Worm (Caenorhabditis elegans): Measurements from ENCODE around the gene srg-48.

srg-48 gene

ce11 chrIV:7072110-7072509 is at the start of gene srg-48:
srg-48 (plus strand) TSS chrIV:7072410.
- TF ChIP-seq ets-4 (tag; optimal IDR thresholded peaks at IDR 0.05) = no peak
- no peak for TF ChIP-seq T23F11.4 (GFP tag; optimal IDR thresholded peaks at IDR 0.05)
- TF ChIP-seq tbx-2 (tag; optimal IDR thresholded peaks at IDR 0.05) = no peak
- no peak for TF ChIP-seq sdc-2 (tag; optimal IDR thresholded peaks at IDR 0.05)
- no peak for TF ChIP-seq ceh-24 (tag; optimal IDR thresholded peaks at IDR 0.05)
- no peak for TF ChIP-seq unc-55 (GFP tag; optimal IDR thresholded peaks at IDR 0.05)
- no peak for TF ChIP-seq rnt-1 (tag; optimal IDR thresholded peaks at IDR 0.05)
- no peak for TF ChIP-seq pax-1 (tag; optimal IDR thresholded peaks at IDR 0.05)
- no peak for TF ChIP-seq lim-6 (tag; optimal IDR thresholded peaks at IDR 0.05)
- no peak for TF ChIP-seq fkh-10 (GFP tag; optimal IDR thresholded peaks at IDR 0.05)

- no peak for TF ChIP-seq T23F11.4 (GFP tag; optimal IDR thresholded peaks at IDR 0.05)
- peak; percentile 20 for TF ChIP-seq hlh-8 (tag; optimal IDR thresholded peaks at IDR 0.05)
- TF ChIP-seq unc-42 (tag; optimal IDR thresholded peaks at IDR 0.05) = peak; percentile 19
- no peak for TF ChIP-seq pax-1 (tag; optimal IDR thresholded peaks at IDR 0.05)
- TF ChIP-seq ceh-34 (tag; optimal IDR thresholded peaks at IDR 0.05) = peak; percentile 35
- peak; percentile 94 for TF ChIP-seq hlh-30 (tag; optimal IDR thresholded peaks at IDR 0.05; ENCODE audit: insufficient read depth)
- peak; percentile 7 for TF ChIP-seq unc-55 (GFP tag; optimal IDR thresholded peaks at IDR 0.05)
- peak; percentile 4 for TF ChIP-seq ceh-2 (tag; optimal IDR thresholded peaks at IDR 0.05)
- no peak for TF ChIP-seq pros-1 (tag; optimal IDR thresholded peaks at IDR 0.05)
- peak; percentile 7 for TF ChIP-seq elt-2 (tag; optimal IDR thresholded peaks at IDR 0.05)
- no peak for TF ChIP-seq mec-3 (tag; optimal IDR thresholded peaks at IDR 0.05; ENCODE audit: borderline replicate concordance)
- no peak for TF ChIP-seq sox-4 (tag; optimal IDR thresholded peaks at IDR 0.05)
- no peak for TF ChIP-seq ceh-24 (tag; optimal IDR thresholded peaks at IDR 0.05)
- peak; percentile 63 for TF ChIP-seq pha-2 (tag; optimal IDR thresholded peaks at IDR 0.05)
- peak; percentile 64 for TF ChIP-seq nfya-1 (tag; optimal IDR thresholded peaks at IDR 0.05)
- peak; percentile 53 for TF ChIP-seq ceh-31 (tag; optimal IDR thresholded peaks at IDR 0.05)
Measured at ce11 chrIV:7023004-7023403, 49.2 kb upstream of the srg-48 start.

ce11 chrIV:7023858-7024257 is 48.4 kb upstream of the srg-48 start, which contains the start of gene adah-1:
adah-1 (plus strand) TSS chrIV:7024211.
- TF ChIP-seq ceh-18 (tag; optimal IDR thresholded peaks at IDR 0.05) (peak; percentile 5), tbx-7 (tag; optimal IDR thresholded peaks at IDR 0.05) (no peak), unc-55 (GFP tag; optimal IDR thresholded peaks at IDR 0.05) (peak; percentile 85), ttx-3 (tag; optimal IDR thresholded peaks at IDR 0.05) (no peak), nfya-1 (tag; optimal IDR thresholded peaks at IDR 0.05) (no peak)

- no peak for TF ChIP-seq hlh-30 (tag; optimal IDR thresholded peaks at IDR 0.05; ENCODE audit: insufficient read depth)
- no peak for TF ChIP-seq pha-4 (tag; optimal IDR thresholded peaks at IDR 0.05)
- no peak for TF ChIP-seq gmeb-2 (tag; optimal IDR thresholded peaks at IDR 0.05)
- TF ChIP-seq dve-1 (tag; optimal IDR thresholded peaks at IDR 0.05) = no peak
- no peak for TF ChIP-seq ets-4 (tag; optimal IDR thresholded peaks at IDR 0.05)
- no peak for TF ChIP-seq tbx-2 (tag; optimal IDR thresholded peaks at IDR 0.05)
- no peak for TF ChIP-seq fax-1 (tag; optimal IDR thresholded peaks at IDR 0.05)
- TF ChIP-seq ceh-14 (tag; optimal IDR thresholded peaks at IDR 0.05) = no peak
- no peak for TF ChIP-seq pha-2 (tag; optimal IDR thresholded peaks at IDR 0.05)
- no peak for TF ChIP-seq eyg-1 (tag; optimal IDR thresholded peaks at IDR 0.05)
- no peak for TF ChIP-seq nhr-11 (tag; optimal IDR thresholded peaks at IDR 0.05)
- no peak for TF ChIP-seq dmd-4 (tag; optimal IDR thresholded peaks at IDR 0.05; ENCODE audit: borderline replicate concordance)
- TF ChIP-seq pax-1 (tag; optimal IDR thresholded peaks at IDR 0.05) = no peak
Measured at ce11 chrIV:7024829-7025228, 47.4 kb upstream of the srg-48 start.

DNA sequence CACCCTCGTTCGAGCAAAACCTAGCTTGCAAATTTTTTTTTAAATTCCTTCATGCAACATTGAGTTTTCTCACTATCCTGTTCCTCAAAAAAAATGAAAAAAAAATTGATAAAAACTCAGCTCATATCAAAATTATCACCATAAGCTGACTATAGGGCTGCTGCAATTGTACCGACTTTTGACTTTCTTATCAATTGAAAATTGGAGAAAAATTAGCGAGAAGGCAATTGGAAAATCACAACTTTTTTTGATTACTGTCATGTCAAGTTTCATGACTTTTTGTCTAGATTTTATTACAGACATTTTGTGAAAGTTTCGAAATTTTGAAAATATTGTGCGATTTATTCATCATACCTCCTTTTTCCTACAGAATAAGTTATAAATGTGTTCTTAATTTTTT is 46.4 kb upstream of the srg-48 start:
- TF ChIP-seq T23F11.4 (GFP tag; optimal IDR thresholded peaks at IDR 0.05) = no peak
- no peak for TF ChIP-seq ttx-3 (tag; optimal IDR thresholded peaks at IDR 0.05)
- TF ChIP-seq sdc-2 (tag; optimal IDR thresholded peaks at IDR 0.05) = no peak
- TF ChIP-seq ceh-6 (GFP tag; optimal IDR thresholded peaks at IDR 0.05) = no peak
- TF ChIP-seq sox-2 (GFP tag; IDR thresholded peaks at IDR 0.05) = no peak
- no peak for TF ChIP-seq che-1 (tag; optimal IDR thresholded peaks at IDR 0.05)
- no peak for TF ChIP-seq Y22D7AL.16 (tag; optimal IDR thresholded peaks at IDR 0.05)
- no peak for TF ChIP-seq C38D4.7 (GFP tag; optimal IDR thresholded peaks at IDR 0.05)
- TF ChIP-seq tbx-2 (tag; optimal IDR thresholded peaks at IDR 0.05) = no peak
- no peak for TF ChIP-seq ets-4 (tag; optimal IDR thresholded peaks at IDR 0.05)
- TF ChIP-seq pha-2 (tag; optimal IDR thresholded peaks at IDR 0.05) = no peak
- TF ChIP-seq ref-2 (tag; optimal IDR thresholded peaks at IDR 0.05) = no peak
- no peak for TF ChIP-seq lim-6 (tag; optimal IDR thresholded peaks at IDR 0.05)
- no peak for TF ChIP-seq gmeb-2 (tag; optimal IDR thresholded peaks at IDR 0.05)
- TF ChIP-seq unc-42 (tag; optimal IDR thresholded peaks at IDR 0.05) = no peak
- no peak for TF ChIP-seq ceh-14 (tag; optimal IDR thresholded peaks at IDR 0.05)

Data from whole organism, late embryonic.